Worm (Caenorhabditis elegans) whole organism, L1 larva: ENCODE results near the gene C32D5.11.
A peak's percentile ranks its signal among the peaks of the same experiment; 100 is the strongest.

Experiments
- ceh-82 ChIP-seq, 3 experiments: fragments of 150-350 bp in 1 of 3; sonication (generic microtip) in 2 of 3; optimal IDR thresholded peaks; 2 replicates each; lab custom pipeline; 2014 to 2017; ENCODE audit warnings: missing biosample characterization in 3 of 3, missing genetic modification characterization in 3 of 3
- ces-1 ChIP-seq: fragments of 150-350 bp; optimal IDR thresholded peaks from 2 replicates; lab custom pipeline; 2014; ENCODE audit warnings: missing biosample characterization, missing genetic modification reagents, missing genetic modification characterization
- lin-39 ChIP-seq: fragments of 150-350 bp; optimal IDR thresholded peaks from 2 replicates; lab custom pipeline; 2014; ENCODE audit warnings: missing biosample characterization, missing genetic modification reagents, missing genetic modification characterization
- mdl-1 ChIP-seq, 2 experiments: fragments of 150-350 bp; optimal IDR thresholded peaks; 2 replicates each; lab custom pipeline; 2014 to 2017; ENCODE audit warnings: missing biosample characterization in 2 of 2, missing genetic modification characterization in 2 of 2, inconsistent platforms in 1 of 2
- nhr-11 ChIP-seq: fragments of 150-350 bp; optimal IDR thresholded peaks from 2 replicates; lab custom pipeline; 2014; ENCODE audit warnings: missing biosample characterization, missing genetic modification characterization
- unc-86 ChIP-seq: sonication (generic microtip); optimal IDR thresholded peaks from 2 replicates; lab custom pipeline; 2016; ENCODE audit warnings: missing genetic modification characterization, missing compliant biosample characterization
- unc-98 ChIP-seq: fragments of 200-800 bp; sonication (Bioruptor generic); IDR thresholded peaks from 2 replicates; pipeline ENCODE4 v1.3.6; 2022; ENCODE audit warnings: missing genetic modification characterization, missing compliant biosample characterization

DNA sequence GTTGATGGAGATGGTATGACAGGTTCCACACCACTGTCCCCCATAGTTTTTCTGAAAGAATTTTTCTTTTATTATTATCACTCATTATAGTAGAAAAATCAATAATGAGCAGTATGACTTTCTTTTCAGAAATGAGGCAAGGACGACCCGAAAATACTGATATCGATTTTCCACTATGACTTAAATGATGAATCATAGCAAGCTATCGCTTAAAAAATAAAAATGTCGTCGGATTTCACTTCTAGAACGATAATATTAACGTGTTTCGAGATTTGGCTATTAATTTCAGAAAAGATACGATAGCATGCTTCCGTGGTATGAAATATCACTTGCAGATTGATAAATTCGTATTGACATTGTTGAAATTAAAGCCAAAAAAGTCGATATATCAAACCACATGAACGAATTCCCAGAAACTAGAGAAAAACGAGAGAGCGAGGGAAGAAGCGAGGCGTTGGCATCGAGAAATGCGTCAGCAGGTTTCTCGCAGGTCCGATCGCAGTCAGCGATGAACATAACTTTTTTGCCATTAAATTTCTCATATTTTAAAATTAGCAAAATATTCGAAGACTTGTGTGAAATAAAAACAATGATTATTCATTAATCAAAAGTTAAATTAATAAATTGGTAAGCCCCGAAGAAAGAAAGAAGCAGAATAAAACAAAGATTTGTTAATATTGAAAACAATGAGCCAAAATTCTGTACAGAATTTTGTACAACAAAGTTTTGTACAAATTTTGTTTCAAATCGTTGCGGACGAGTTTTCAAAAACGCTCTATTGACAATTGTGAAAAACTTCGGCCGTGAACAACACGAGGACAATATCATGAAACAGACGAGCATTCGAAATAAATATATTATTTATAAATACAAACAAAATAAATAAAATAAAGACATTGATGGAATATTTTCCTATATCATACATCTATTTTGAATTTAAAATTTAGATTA, at the start of gene C32D5.11:
- TF ChIP-seq unc-86 (tag; lab: Kevin White, UChicago), result peak; percentile 78
- TF ChIP-seq mdl-1 (tag; optimal IDR thresholded peaks at IDR 0.05; lab: Kevin White, UChicago), result peak in 1 of 2 experiments; percentile 61
- TF ChIP-seq ceh-82 (tag; optimal IDR thresholded peaks at IDR 0.05; lab: Kevin White, UChicago), result peak; percentile 51 to 77 (median 70)
- TF ChIP-seq unc-98 (GFP tag; lab: Robert Waterston, UW), result no peak
- TF ChIP-seq ces-1 (GFP tag; lab: Kevin White, UChicago), result no peak
- peak; percentile 12 for TF ChIP-seq lin-39
- TF ChIP-seq nhr-11 (tag; lab: Kevin White, UChicago), result no peak
